Worm (Caenorhabditis elegans): Measurements from ENCODE around the gene hlh-1.

DNA sequence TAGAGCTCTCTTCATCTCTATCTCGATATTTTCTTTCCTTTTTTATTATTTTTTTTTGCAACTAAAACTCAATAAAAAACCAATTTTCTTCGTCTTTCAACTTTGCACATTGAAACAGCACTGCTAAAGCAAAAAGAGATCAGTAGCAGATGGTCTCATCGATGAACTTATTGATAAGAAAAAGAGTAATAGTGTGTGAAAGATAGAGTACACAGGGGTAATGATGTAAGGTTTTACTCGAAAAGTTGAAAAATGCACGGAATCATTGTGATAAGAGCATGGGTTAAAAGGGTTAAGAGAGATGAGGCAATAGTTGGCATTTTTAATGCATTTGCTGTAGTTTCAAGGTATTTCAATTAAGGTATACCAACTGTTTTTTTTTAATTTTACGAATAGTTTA lies 33.7 kb downstream of the hlh-1 start:
- TF ChIP-seq ama-1 (optimal IDR thresholded peaks at IDR 0.05): no peak
- no peak for TF ChIP-seq hmbx-1 (tag; optimal IDR thresholded peaks at IDR 0.05)
- TF ChIP-seq tra-4 (tag; optimal IDR thresholded peaks at IDR 0.05): no peak
